Fruit fly (Drosophila melanogaster) whole organism, wandering third instar larva: ENCODE results near the gene Kat60.

Experiments used
- Abd-B ChIP-seq: fragments of >200 bp; optimal IDR thresholded peaks from 2 replicates; lab custom pipeline; 2017; ENCODE audit warnings: missing biosample characterization, missing genetic modification characterization
- Dfd ChIP-seq: fragments of >200 bp; optimal IDR thresholded peaks from 2 replicates; lab custom pipeline; 2017; ENCODE audit warnings: missing biosample characterization, missing genetic modification characterization
- HLH106 ChIP-seq: fragments of 200-800 bp; optimal IDR thresholded peaks from 3 replicates; lab custom pipeline; 2019; ENCODE audit warnings: missing biosample characterization, mild to moderate bottlenecking, missing genetic modification characterization, moderate library complexity
- Hr78 ChIP-seq: fragments of >200 bp; optimal IDR thresholded peaks from 2 replicates; lab custom pipeline; 2017; ENCODE audit warnings: missing biosample characterization, missing genetic modification characterization
- N ChIP-seq: fragments of >200 bp; optimal IDR thresholded peaks from 2 replicates; lab custom pipeline; 2018; ENCODE audit warnings: missing biosample characterization, missing external identifiers, missing genetic modification characterization
- OdsH ChIP-seq: fragments of 200-800 bp; sonication (Bioruptor generic); optimal IDR thresholded peaks from 2 replicates; lab custom pipeline; 2016; ENCODE audit warnings: missing biosample characterization, mild to moderate bottlenecking, missing genetic modification characterization
- Rel ChIP-seq, 2 experiments: fragments of 200-800 bp; sonication (Bioruptor generic) in 1 of 2; optimal IDR thresholded peaks; 2 replicates in 1 of 2; 3 replicates in 1 of 2; lab custom pipeline; 2016 to 2019; ENCODE audit warnings: mild to moderate bottlenecking in 2 of 2, missing biosample characterization in 2 of 2, missing genetic modification characterization in 2 of 2, moderate library complexity in 1 of 2
- dmrt93B ChIP-seq: fragments of 200-800 bp; sonication (Bioruptor generic); optimal IDR thresholded peaks from 2 replicates; lab custom pipeline; 2018; ENCODE audit warnings: missing biosample characterization, mild to moderate bottlenecking, missing genetic modification characterization
- dsf ChIP-seq: sonication (Bioruptor generic); optimal IDR thresholded peaks from 2 replicates; lab custom pipeline; 2016; ENCODE audit warnings: missing biosample characterization, missing genetic modification characterization, borderline replicate concordance
- h ChIP-seq: fragments of 200-800 bp; sonication (Bioruptor generic); optimal IDR thresholded peaks from 3 replicates; lab custom pipeline; 2016; ENCODE audit warnings: missing biosample characterization, mild to moderate bottlenecking, missing genetic modification characterization
- woc ChIP-seq: sonication (Bioruptor generic); optimal IDR thresholded peaks from 2 replicates; lab custom pipeline; 2016; ENCODE audit warnings: missing biosample characterization, mild to moderate bottlenecking, missing genetic modification characterization

- TF ChIP-seq Abd-B (GFP tag; lab: Kevin White, UChicago) (no peak), Hr78 (no peak), OdsH (GFP tag; lab: Kevin White, UChicago) (no peak), N (no peak), dsf (no peak), HLH106 (tag; lab: Kevin White, UChicago) (no peak), dmrt93B (no peak), Rel (GFP tag; optimal IDR thresholded peaks at IDR 0.05; lab: Kevin White, UChicago) (no peak), Rel (tag; optimal IDR thresholded peaks at IDR 0.05; lab: Kevin White, UChicago) (peak; percentile 28), woc (GFP tag; lab: Kevin White, UChicago) (no peak), h (GFP tag; lab: Kevin White, UChicago) (peak; percentile 3), Dfd (GFP tag; lab: Kevin White, UChicago) (no peak)
Observed at dm6 chr3R:5217278-5217714, 14.7 kb downstream of the Kat60 start, which contains the start of gene cno.
